Worm (Caenorhabditis elegans) whole organism, mixed stage, embryonic: ENCODE data around the gene nstp-7.

Experiments used
- elt-3 ChIP-seq: fragments of 150-350 bp; optimal IDR thresholded peaks from 2 replicates; lab custom pipeline; 2014; ENCODE audit warnings: missing biosample characterization, missing genetic modification characterization
- lsy-2 ChIP-seq: fragments of 150-350 bp; optimal IDR thresholded peaks from 2 replicates; lab custom pipeline; 2014; ENCODE audit warnings: missing biosample characterization, missing genetic modification characterization
- nhr-12 ChIP-seq: fragments of 150-350 bp; optimal IDR thresholded peaks from 2 replicates; lab custom pipeline; 2014; ENCODE audit warnings: missing biosample characterization, missing genetic modification characterization
- nhr-28 ChIP-seq: fragments of 150-350 bp; optimal IDR thresholded peaks from 2 replicates; lab custom pipeline; 2014; ENCODE audit warnings: missing biosample characterization, missing genetic modification characterization
- unc-120 ChIP-seq: sonication (generic microtip); optimal IDR thresholded peaks from 2 replicates; lab custom pipeline; 2017; ENCODE audit warnings: missing genetic modification characterization, missing compliant biosample characterization; ENCODE audit not compliant: poor library complexity, severe bottlenecking

ce11 chrV:617917-618316, 36.2 kb downstream of the nstp-7 start:
- no peak for TF ChIP-seq elt-3
- TF ChIP-seq nhr-12 (tag; lab: Kevin White, UChicago), result no peak
- no peak for TF ChIP-seq nhr-28 (tag; lab: Kevin White, UChicago)
- TF ChIP-seq lsy-2, result no peak
- TF ChIP-seq unc-120 (tag; lab: Kevin White, UChicago), result no peak
